Worm (Caenorhabditis elegans): Measurements from ENCODE around the gene ZC190.6.

ce11 chrV:8683787-8684186 is 6.7 kb upstream of the ZC190.6 start:
- TF ChIP-seq nhr-11 (tag; optimal IDR thresholded peaks at IDR 0.05) (no peak), Y22D7AL.16 (tag; optimal IDR thresholded peaks at IDR 0.05) (no peak), nfya-1 (tag; optimal IDR thresholded peaks at IDR 0.05) (no peak), pqm-1 (tag; optimal IDR thresholded peaks at IDR 0.05) (no peak), hlh-30 (tag; optimal IDR thresholded peaks at IDR 0.05; ENCODE audit: insufficient read depth) (no peak), tbx-2 (tag; optimal IDR thresholded peaks at IDR 0.05) (no peak), ama-1 (optimal IDR thresholded peaks at IDR 0.05) (no peak)

Data from whole organism, late embryonic.